Worm (Caenorhabditis elegans): ENCODE measurements around the gene F49E8.8.

The F49E8.8 gene

ce11 chrIV:7578281-7578680, 21.8 kb downstream of the F49E8.8 start, which contains the start of gene F32E10.5:
F32E10.5 (minus strand) TSS chrIV:7578381.
- no peak for TF ChIP-seq unc-62 (GFP tag; optimal IDR thresholded peaks at IDR 0.05)

ce11 chrIV:7580062-7580614, 23.7 kb downstream of the F49E8.8 start, which contains the start of the genes cec-5 and nol-10:
cec-5 (minus strand) TSS chrIV:7580112.
nol-10 (plus strand) TSS chrIV:7580597.
- TF ChIP-seq unc-62 (GFP tag; optimal IDR thresholded peaks at IDR 0.05), result no peak

- no peak for TF ChIP-seq unc-62 (GFP tag; optimal IDR thresholded peaks at IDR 0.05)
These were observed 28.9 kb downstream of the F49E8.8 start for ce11 chrIV:7585273-7585882.

- TF ChIP-seq unc-62 (GFP tag; optimal IDR thresholded peaks at IDR 0.05), result no peak
These were observed 30.5 kb downstream of the F49E8.8 start for ce11 chrIV:7586972-7587371.

ce11 chrIV:7588631-7589030, 32.2 kb downstream of the F49E8.8 start, which contains the start of gene cla-1:
cla-1 (plus strand) TSS chrIV:7588931.
- TF ChIP-seq unc-62 (GFP tag; optimal IDR thresholded peaks at IDR 0.05), result no peak

ce11 chrIV:7605413-7605812, 49.0 kb downstream of the F49E8.8 start:
- TF ChIP-seq unc-62 (GFP tag; optimal IDR thresholded peaks at IDR 0.05), result no peak
